Worm (Caenorhabditis elegans) whole organism, L4/young adult: ENCODE results near the gene Y54E2A.9.

Experiments
- W03F9.2 ChIP-seq: fragments of 150-350 bp; optimal IDR thresholded peaks from 2 replicates; lab custom pipeline; 2014; ENCODE audit warnings: missing biosample characterization, missing genetic modification characterization
- dao-5 ChIP-seq: sonication (generic microtip); optimal IDR thresholded peaks from 2 replicates; lab custom pipeline; 2016; ENCODE audit warnings: missing genotype, missing genetic modification characterization, moderate library complexity, missing compliant biosample characterization
- him-1 ChIP-seq: sonication (generic microtip); optimal IDR thresholded peaks from 2 replicates; lab custom pipeline; 2016; ENCODE audit warnings: missing genotype, missing genetic modification reagents, missing genetic modification characterization, missing compliant biosample characterization

The Y54E2A.9 gene

ce11 chrII:14785906-14786305 lies at the start of gene Y54E2A.9:
Gene Y54E2A.9 (minus strand): TSS chrII:14786006.
- no peak for TF ChIP-seq W03F9.2

ce11 chrII:14832055-14832454 lies 46.2 kb upstream of the Y54E2A.9 start:
- no peak for TF ChIP-seq W03F9.2
- no peak for TF ChIP-seq him-1
- TF ChIP-seq dao-5 (tag; lab: Kevin White, UChicago): no peak

- TF ChIP-seq W03F9.2 (no peak), him-1 (no peak), dao-5 (tag; lab: Kevin White, UChicago) (no peak)
Measured at ce11 chrII:14825413-14825812, 39.6 kb upstream of the Y54E2A.9 start.

- no peak for TF ChIP-seq dao-5 (tag; lab: Kevin White, UChicago)
- no peak for TF ChIP-seq W03F9.2
- TF ChIP-seq him-1: no peak
Measured at ce11 chrII:14822419-14822818, 36.6 kb upstream of the Y54E2A.9 start.

ce11 chrII:14820460-14820859 lies 34.7 kb upstream of the Y54E2A.9 start:
- TF ChIP-seq dao-5 (tag; lab: Kevin White, UChicago) (no peak), him-1 (no peak), W03F9.2 (no peak)

- TF ChIP-seq W03F9.2 (no peak), dao-5 (tag; lab: Kevin White, UChicago) (no peak), him-1 (no peak)
Measured at ce11 chrII:14819258-14819985, 33.6 kb upstream of the Y54E2A.9 start.

- TF ChIP-seq him-1 (no peak), dao-5 (tag; lab: Kevin White, UChicago) (no peak), W03F9.2 (no peak)
Measured at ce11 chrII:14818376-14818775, 32.6 kb upstream of the Y54E2A.9 start, which contains the start of gene nhr-61. Gene nhr-61 (minus strand): TSS chrII:14818543.

- TF ChIP-seq dao-5 (tag; lab: Kevin White, UChicago) (no peak), him-1 (no peak), W03F9.2 (no peak)
Measured at ce11 chrII:14816086-14816485, 30.3 kb upstream of the Y54E2A.9 start.

- TF ChIP-seq him-1 (no peak), W03F9.2 (peak; percentile 24), dao-5 (tag; lab: Kevin White, UChicago) (no peak)
Measured at ce11 chrII:14814894-14815568, 29.2 kb upstream of the Y54E2A.9 start, which contains the start of gene W01D2.1. Gene W01D2.1 (plus strand): TSS chrII:14815518.

- TF ChIP-seq dao-5 (tag; lab: Kevin White, UChicago) (no peak), W03F9.2 (no peak), him-1 (no peak)
Measured at ce11 chrII:14813106-14813505, 27.3 kb upstream of the Y54E2A.9 start.

ce11 chrII:14812661-14813060 lies 26.9 kb upstream of the Y54E2A.9 start:
- no peak for TF ChIP-seq dao-5 (tag; lab: Kevin White, UChicago)
- TF ChIP-seq W03F9.2: no peak

- TF ChIP-seq W03F9.2: no peak
- TF ChIP-seq dao-5 (tag; lab: Kevin White, UChicago): no peak
- TF ChIP-seq him-1: no peak
Measured at ce11 chrII:14812231-14812630, 26.4 kb upstream of the Y54E2A.9 start, which contains the start of gene osta-3. Gene osta-3 (plus strand): TSS chrII:14812531.

ce11 chrII:14811472-14811871 lies 25.7 kb upstream of the Y54E2A.9 start:
- TF ChIP-seq dao-5 (tag; lab: Kevin White, UChicago): no peak
- TF ChIP-seq W03F9.2: no peak
- no peak for TF ChIP-seq him-1

ce11 chrII:14810609-14811008 lies 24.8 kb upstream of the Y54E2A.9 start:
- no peak for TF ChIP-seq dao-5 (tag; lab: Kevin White, UChicago)

ce11 chrII:14808686-14809085 lies 22.9 kb upstream of the Y54E2A.9 start, which contains the start of gene W01D2.6:
Gene W01D2.6 (plus strand): TSS chrII:14808986.
- no peak for TF ChIP-seq him-1
- TF ChIP-seq dao-5 (tag; lab: Kevin White, UChicago): no peak
- TF ChIP-seq W03F9.2: no peak
